Worm (Caenorhabditis elegans): ENCODE measurements around the gene plpp-1.3.
A peak's percentile ranks its signal among the peaks of the same experiment; 100 is the strongest.

Gene plpp-1.3

ce11 chrX:10667424-10668291, 27.5 kb upstream of the plpp-1.3 start:
- peak; percentile 60 for TF ChIP-seq nhr-85 (tag)
- no peak for TF ChIP-seq aha-1 (tag; optimal IDR thresholded peaks at IDR 0.05)
- TF ChIP-seq nhr-47 (tag; optimal IDR thresholded peaks at IDR 0.05) = peak; percentile 27
- peak; percentile 39 for TF ChIP-seq nhr-20 (tag; optimal IDR thresholded peaks at IDR 0.05)
- no peak for TF ChIP-seq irx-1 (tag; optimal IDR thresholded peaks at IDR 0.05)
- TF ChIP-seq unc-86 (tag; optimal IDR thresholded peaks at IDR 0.05) = no peak
- no peak for TF ChIP-seq mef-2 (tag; optimal IDR thresholded peaks at IDR 0.05)
- TF ChIP-seq nhr-76 (tag; optimal IDR thresholded peaks at IDR 0.05) = no peak
- TF ChIP-seq lin-35 (GFP tag; optimal IDR thresholded peaks at IDR 0.05) = peak in 1 of 2 experiments; percentile 16
- TF ChIP-seq nhr-90 (tag; optimal IDR thresholded peaks at IDR 0.05; ENCODE audit: poor library complexity) = peak; percentile 60
- TF ChIP-seq blmp-1 (tag; optimal IDR thresholded peaks at IDR 0.05) = peak; percentile 33
- peak; percentile 10 for TF ChIP-seq nhr-71 (tag; optimal IDR thresholded peaks at IDR 0.05)
- peak; percentile 17 for TF ChIP-seq snu-23 (GFP tag; optimal IDR thresholded peaks at IDR 0.05)
- peak; percentile 6 for TF ChIP-seq xbp-1 (tag; optimal IDR thresholded peaks at IDR 0.05)
- no peak for TF ChIP-seq efl-1 (optimal IDR thresholded peaks at IDR 0.05)
- TF ChIP-seq efl-1 (GFP tag; optimal IDR thresholded peaks at IDR 0.05 in 1 of 2) = peak in 1 of 2 experiments; percentile 87
- TF ChIP-seq lsy-2 (tag; optimal IDR thresholded peaks at IDR 0.05) = peak in 1 of 2 experiments; percentile 0
- TF ChIP-seq unc-62 (GFP tag; optimal IDR thresholded peaks at IDR 0.05) = no peak
- TF ChIP-seq C16A3.4 (tag; optimal IDR thresholded peaks at IDR 0.05) = peak; percentile 30
- no peak for TF ChIP-seq ceh-63 (GFP tag; optimal IDR thresholded peaks at IDR 0.05)
- no peak for TF ChIP-seq aly-2 (tag; optimal IDR thresholded peaks at IDR 0.05)
- peak; percentile 46 for TF ChIP-seq mep-1 (tag; optimal IDR thresholded peaks at IDR 0.05)
- TF ChIP-seq nhr-237 (tag; optimal IDR thresholded peaks at IDR 0.05) = no peak
- TF ChIP-seq lin-14 (GFP tag; optimal IDR thresholded peaks at IDR 0.05) = peak; percentile 18
- TF ChIP-seq vab-15 (tag; optimal IDR thresholded peaks at IDR 0.05) = no peak
- no peak for TF ChIP-seq hlh-17 (GFP tag; optimal IDR thresholded peaks at IDR 0.05; ENCODE audit: borderline replicate concordance)

ce11 chrX:10670198-10670597, 24.9 kb upstream of the plpp-1.3 start:
- TF ChIP-seq ceh-8 (GFP tag; optimal IDR thresholded peaks at IDR 0.05) (no peak), efl-1 (optimal IDR thresholded peaks at IDR 0.05) (no peak), efl-1 (GFP tag; optimal IDR thresholded peaks at IDR 0.05 in 1 of 2) (no peak), sox-4 (tag; optimal IDR thresholded peaks at IDR 0.05) (no peak), ets-5 (GFP tag; IDR thresholded peaks at IDR 0.05) (no peak), sup-37 (GFP tag; optimal IDR thresholded peaks at IDR 0.05) (no peak), unc-130 (tag; optimal IDR thresholded peaks at IDR 0.05) (no peak), isw-1 (GFP tag; IDR thresholded peaks at IDR 0.05) (no peak), grh-1 (GFP tag; IDR thresholded peaks at IDR 0.05) (no peak), unc-62 (GFP tag; optimal IDR thresholded peaks at IDR 0.05) (no peak), hlh-17 (GFP tag; optimal IDR thresholded peaks at IDR 0.05; ENCODE audit: borderline replicate concordance) (no peak), pax-3 (tag; optimal IDR thresholded peaks at IDR 0.05) (no peak), zag-1 (tag; optimal IDR thresholded peaks at IDR 0.05) (no peak)

ce11 chrX:10674199-10674598, 20.9 kb upstream of the plpp-1.3 start, which contains the start of gene F13E6.2:
F13E6.2 (minus strand) TSS chrX:10674299.
- TF ChIP-seq nhr-12 (tag; optimal IDR thresholded peaks at IDR 0.05) (no peak), unc-86 (tag; optimal IDR thresholded peaks at IDR 0.05) (no peak), ets-5 (GFP tag; IDR thresholded peaks at IDR 0.05) (no peak), fkh-8 (tag; optimal IDR thresholded peaks at IDR 0.05) (no peak), vab-15 (tag; optimal IDR thresholded peaks at IDR 0.05) (no peak), ama-1 (optimal IDR thresholded peaks at IDR 0.05) (no peak), elt-2 (tag; optimal IDR thresholded peaks at IDR 0.05) (no peak), tlp-1 (tag; optimal IDR thresholded peaks at IDR 0.05) (no peak)
